Worm (Caenorhabditis elegans) whole organism, L1 larva: ENCODE data around the gene irk-2.

ENCODE experiments used
- C16A3.4 ChIP-seq: fragments of 150-350 bp; optimal IDR thresholded peaks from 2 replicates; lab custom pipeline; 2014; ENCODE audit warnings: missing biosample characterization, missing genetic modification characterization
- C34B4.2 ChIP-seq: sonication (generic microtip); optimal IDR thresholded peaks from 2 replicates; lab custom pipeline; 2017; ENCODE audit warnings: mild to moderate bottlenecking, missing genetic modification characterization, missing compliant biosample characterization
- F16B12.6 ChIP-seq: fragments of 150-350 bp; optimal IDR thresholded peaks from 2 replicates; lab custom pipeline; 2014; ENCODE audit warnings: missing biosample characterization, missing genetic modification characterization
- aha-1 ChIP-seq: fragments of 150-350 bp; optimal IDR thresholded peaks from 2 replicates; lab custom pipeline; 2014; ENCODE audit warnings: missing biosample characterization, missing genetic modification characterization
- ama-1 ChIP-seq: fragments of 150-350 bp; optimal IDR thresholded peaks from 2 replicates; lab custom pipeline; 2014
- ceh-8 ChIP-seq: fragments of 200-800 bp; sonication (Bioruptor generic); optimal IDR thresholded peaks from 2 replicates; lab custom pipeline; 2018; ENCODE audit warnings: mild to moderate bottlenecking, missing genetic modification characterization, moderate library complexity, missing compliant biosample characterization
- ceh-82 ChIP-seq, 3 experiments: fragments of 150-350 bp in 1 of 3; sonication (generic microtip) in 2 of 3; optimal IDR thresholded peaks; 2 replicates each; lab custom pipeline; 2014 to 2017; ENCODE audit warnings: missing biosample characterization in 3 of 3, missing genetic modification characterization in 3 of 3
- dpl-1 ChIP-seq, 3 experiments: fragments of 150-350 bp in 2 of 3; sonication (generic microtip) in 1 of 3; optimal IDR thresholded peaks; 2 replicates each; lab custom pipeline; 2014 to 2017; ENCODE audit warnings: missing biosample characterization in 3 of 3, missing genetic modification characterization in 3 of 3, missing genetic modification reagents in 3 of 3
- efl-1 ChIP-seq, 4 experiments: fragments of 150-350 bp; optimal IDR thresholded peaks in 3 of 4; peaks in 1 of 4; 1 replicate in 1 of 4; 2 replicates in 3 of 4; lab custom pipeline; 2014; ENCODE audit warnings: missing biosample characterization in 2 of 4, missing genetic modification characterization in 2 of 4, missing genetic modification reagents in 2 of 4
- egl-13 ChIP-seq: sonication (generic microtip); optimal IDR thresholded peaks from 2 replicates; lab custom pipeline; 2016; ENCODE audit warnings: missing genotype, missing genetic modification reagents, missing genetic modification characterization, missing compliant biosample characterization
- elt-2 ChIP-seq: sonication (generic microtip); optimal IDR thresholded peaks from 2 replicates; lab custom pipeline; 2016; ENCODE audit warnings: missing genetic modification characterization, mild to moderate bottlenecking, inconsistent platforms, missing compliant biosample characterization, missing genetic modification reagents
- elt-3 ChIP-seq, 6 experiments: fragments of 150-350 bp in 1 of 6; sonication (generic microtip); optimal IDR thresholded peaks; 2 replicates each; lab custom pipeline; 2017 to 2018; ENCODE audit warnings: missing biosample characterization in 6 of 6, missing genetic modification characterization in 6 of 6, inconsistent platforms in 1 of 6
- ets-5 ChIP-seq: fragments of 200-800 bp; sonication (Bioruptor generic); IDR thresholded peaks from 2 replicates; pipeline ENCODE4 v1.3.6; 2022; ENCODE audit warnings: missing genetic modification characterization, missing compliant biosample characterization
- fkh-10 ChIP-seq: sonication (generic microtip); optimal IDR thresholded peaks from 2 replicates; lab custom pipeline; 2017; ENCODE audit warnings: missing biosample characterization, missing genetic modification reagents, missing genetic modification characterization
- fkh-4 ChIP-seq: sonication (generic microtip); optimal IDR thresholded peaks from 2 replicates; lab custom pipeline; 2016; ENCODE audit warnings: missing compliant biosample characterization, missing genetic modification characterization, borderline replicate concordance
- fos-1 ChIP-seq: fragments of 150-350 bp; optimal IDR thresholded peaks from 2 replicates; lab custom pipeline; 2014; ENCODE audit warnings: missing biosample characterization, missing genetic modification characterization
- grh-1 ChIP-seq: fragments of 200-800 bp; sonication (Bioruptor generic); IDR thresholded peaks from 2 replicates; pipeline ENCODE4 v1.3.6; 2022; ENCODE audit warnings: missing genetic modification reagents, missing genetic modification characterization, missing compliant biosample characterization
- hlh-4 ChIP-seq: sonication (generic microtip); optimal IDR thresholded peaks from 2 replicates; lab custom pipeline; 2016; ENCODE audit warnings: mild to moderate bottlenecking, missing genetic modification characterization, missing compliant biosample characterization
- hpl-2 ChIP-seq: fragments of 150-350 bp; optimal IDR thresholded peaks from 2 replicates; lab custom pipeline; 2014; ENCODE audit warnings: missing biosample characterization, missing genetic modification reagents, missing genetic modification characterization
- lin-13 ChIP-seq: fragments of 150-350 bp; optimal IDR thresholded peaks from 2 replicates; lab custom pipeline; 2014; ENCODE audit warnings: missing biosample characterization, missing genetic modification reagents, missing genetic modification characterization
- lin-15B ChIP-seq: fragments of 150-350 bp; sonication (generic microtip); optimal IDR thresholded peaks from 3 replicates; lab custom pipeline; 2014; ENCODE audit warnings: missing biosample characterization, missing genetic modification characterization
- lin-35 ChIP-seq, 2 experiments: fragments of 150-350 bp; optimal IDR thresholded peaks; 2 replicates each; lab custom pipeline; 2014; ENCODE audit warnings: missing biosample characterization in 2 of 2, missing genetic modification characterization in 2 of 2, missing genetic modification reagents in 2 of 2
- mab-9 ChIP-seq: fragments of 200-800 bp; sonication (Bioruptor generic); IDR thresholded peaks from 2 replicates; pipeline ENCODE4 v1.3.6; 2022; ENCODE audit warnings: missing genetic modification reagents, missing genetic modification characterization, missing compliant biosample characterization
- nhr-11 ChIP-seq: fragments of 150-350 bp; optimal IDR thresholded peaks from 2 replicates; lab custom pipeline; 2014; ENCODE audit warnings: missing biosample characterization, missing genetic modification characterization
- nhr-19 ChIP-seq: fragments of 200-800 bp; sonication (Bioruptor generic); conservative IDR thresholded peaks from 2 replicates; pipeline ENCODE4 v1.3.6; 2022; ENCODE audit warnings: missing genetic modification characterization, missing compliant biosample characterization
- nhr-20 ChIP-seq: sonication (generic microtip); optimal IDR thresholded peaks from 2 replicates; lab custom pipeline; 2016; ENCODE audit warnings: mild to moderate bottlenecking, missing genetic modification characterization, missing compliant biosample characterization
- nhr-71 ChIP-seq: sonication (generic microtip); optimal IDR thresholded peaks from 2 replicates; lab custom pipeline; 2016; ENCODE audit warnings: mild to moderate bottlenecking, missing genetic modification characterization, moderate library complexity, missing compliant biosample characterization
- nhr-76 ChIP-seq: sonication (generic microtip); optimal IDR thresholded peaks from 2 replicates; lab custom pipeline; 2017; ENCODE audit warnings: missing biosample characterization, missing genetic modification characterization
- nhr-90 ChIP-seq: sonication (generic microtip); optimal IDR thresholded peaks from 2 replicates; lab custom pipeline; 2016; ENCODE audit warnings: mild to moderate bottlenecking, missing genetic modification characterization, missing compliant biosample characterization; ENCODE audit not compliant: poor library complexity
- pag-3 ChIP-seq: sonication (generic microtip); optimal IDR thresholded peaks from 2 replicates; lab custom pipeline; 2017; ENCODE audit warnings: missing genetic modification characterization, mild to moderate bottlenecking, missing compliant biosample characterization, antibody characterized with exemption, borderline replicate concordance; ENCODE audit not compliant: insufficient read depth
- rnt-1 ChIP-seq: sonication (generic microtip); optimal IDR thresholded peaks from 2 replicates; lab custom pipeline; 2016; ENCODE audit warnings: mild to moderate bottlenecking, missing genetic modification characterization, moderate library complexity, missing compliant biosample characterization
- snpc-4 ChIP-seq: fragments of 150-350 bp; optimal IDR thresholded peaks from 2 replicates; lab custom pipeline; 2014; ENCODE audit warnings: missing biosample characterization, missing genetic modification characterization
- snu-23 ChIP-seq: sonication (generic microtip); optimal IDR thresholded peaks from 2 replicates; lab custom pipeline; 2016; ENCODE audit warnings: missing genetic modification characterization, missing compliant biosample characterization
- tbx-2 ChIP-seq: sonication (generic microtip); optimal IDR thresholded peaks from 2 replicates; lab custom pipeline; 2016; ENCODE audit warnings: missing genetic modification characterization, missing compliant biosample characterization
- unc-130 ChIP-seq: fragments of 150-350 bp; optimal IDR thresholded peaks from 2 replicates; lab custom pipeline; 2017; ENCODE audit warnings: missing biosample characterization, missing genetic modification characterization, inconsistent platforms
- unc-30 ChIP-seq: sonication (generic microtip); optimal IDR thresholded peaks from 2 replicates; lab custom pipeline; 2017; ENCODE audit warnings: missing biosample characterization, missing genetic modification characterization
- unc-86 ChIP-seq: sonication (generic microtip); optimal IDR thresholded peaks from 2 replicates; lab custom pipeline; 2016; ENCODE audit warnings: missing genetic modification characterization, missing compliant biosample characterization
- unc-98 ChIP-seq: fragments of 200-800 bp; sonication (Bioruptor generic); IDR thresholded peaks from 2 replicates; pipeline ENCODE4 v1.3.6; 2022; ENCODE audit warnings: missing genetic modification characterization, missing compliant biosample characterization
- zip-4 ChIP-seq: fragments of 200-800 bp; sonication (Bioruptor generic); optimal IDR thresholded peaks from 2 replicates; lab custom pipeline; 2018; ENCODE audit warnings: mild to moderate bottlenecking, missing genetic modification characterization, moderate library complexity, missing compliant biosample characterization
- ztf-11 ChIP-seq, 2 experiments: sonication (generic microtip); optimal IDR thresholded peaks; 2 replicates each; lab custom pipeline; 2016 to 2017; ENCODE audit warnings: missing genetic modification characterization in 2 of 2, missing biosample characterization in 1 of 2, missing compliant biosample characterization in 1 of 2

irk-2 gene

ce11 chrX:759634-760033 is 45.3 kb upstream of the irk-2 start, which contains the start of gene aex-3:
Gene aex-3 (minus strand): TSS chrX:759734.
- TF ChIP-seq fos-1 (tag; lab: Kevin White, UChicago) (no peak), efl-1 (optimal IDR thresholded peaks at IDR 0.05; lab: Kevin White, UChicago) (no peak), efl-1 (GFP tag; optimal IDR thresholded peaks at IDR 0.05 in 1 of 2; lab: Kevin White, UChicago) (no peak), grh-1 (GFP tag; lab: Robert Waterston, UW) (no peak), lin-35 (GFP tag; optimal IDR thresholded peaks at IDR 0.05; lab: Kevin White, UChicago) (no peak), ztf-11 (tag; optimal IDR thresholded peaks at IDR 0.05; lab: Kevin White, UChicago) (no peak)
- TF ChIP-seq, all 84 proteins: peak for 0

ce11 chrX:748319-748718 is 34.0 kb upstream of the irk-2 start:
- TF ChIP-seq dpl-1 (GFP tag; optimal IDR thresholded peaks at IDR 0.05; lab: Kevin White, UChicago) (no peak), nhr-11 (tag; lab: Kevin White, UChicago) (no peak), unc-98 (GFP tag; lab: Robert Waterston, UW) (no peak)
- TF ChIP-seq, all 84 proteins: peak for 0

- TF ChIP-seq fos-1 (tag; lab: Kevin White, UChicago) (no peak), unc-86 (tag; lab: Kevin White, UChicago) (peak; percentile 63), nhr-71 (tag; lab: Kevin White, UChicago) (peak; percentile 27), rnt-1 (tag; lab: Kevin White, UChicago) (no peak)
Measured at ce11 chrX:736989-737388, 22.7 kb upstream of the irk-2 start.

- no peak for TF ChIP-seq dpl-1 (GFP tag; optimal IDR thresholded peaks at IDR 0.05; lab: Kevin White, UChicago)
- TF ChIP-seq efl-1 (optimal IDR thresholded peaks at IDR 0.05; lab: Kevin White, UChicago), result no peak
- peak in 1 of 2 experiments; percentile 43 for TF ChIP-seq efl-1 (GFP tag; optimal IDR thresholded peaks at IDR 0.05 in 1 of 2; lab: Kevin White, UChicago)
- TF ChIP-seq mab-9, result no peak
- no peak for TF ChIP-seq zip-4 (GFP tag; lab: Kevin White, UChicago)
- TF ChIP-seq, all 84 proteins: peak for 1
Measured at ce11 chrX:735572-735971, 21.3 kb upstream of the irk-2 start, which contains the start of gene npr-19. Gene npr-19 (minus strand): TSS chrX:735672.

- TF ChIP-seq aha-1 (tag; lab: Kevin White, UChicago) (no peak), hlh-4 (tag; lab: Kevin White, UChicago) (no peak), elt-3 (tag; optimal IDR thresholded peaks at IDR 0.05; lab: Kevin White, UChicago) (peak in 1 of 6 experiments; percentile 40), F16B12.6 (tag; lab: Kevin White, UChicago) (no peak)
Measured at ce11 chrX:729062-729461, 14.8 kb upstream of the irk-2 start.

- TF ChIP-seq lin-13 (GFP tag; lab: Kevin White, UChicago) (no peak), C16A3.4 (tag; lab: Kevin White, UChicago) (peak; percentile 22), aha-1 (tag; lab: Kevin White, UChicago) (no peak), hpl-2 (no peak), unc-130 (tag; lab: Kevin White, UChicago) (no peak), elt-2 (tag; lab: Kevin White, UChicago) (peak; percentile 11), ceh-82 (tag; optimal IDR thresholded peaks at IDR 0.05; lab: Kevin White, UChicago) (peak in 2 of 3 experiments; percentile 8 to 58), C34B4.2 (no peak), ets-5 (GFP tag; lab: Robert Waterston, UW) (no peak), fkh-10 (GFP tag; lab: Kevin White, UChicago) (no peak), ceh-8 (peak; percentile 13), ama-1 (no peak), grh-1 (GFP tag; lab: Robert Waterston, UW) (peak; percentile 49; the same call in 1 of the 2 replicates), nhr-19 (peak; percentile 61), nhr-76 (tag; lab: Kevin White, UChicago) (no peak), snu-23 (GFP tag; lab: Kevin White, UChicago) (peak; percentile 82), egl-13 (tag; lab: Kevin White, UChicago) (no peak), efl-1 (optimal IDR thresholded peaks at IDR 0.05; lab: Kevin White, UChicago) (peak; percentile 41 to 50), efl-1 (GFP tag; optimal IDR thresholded peaks at IDR 0.05 in 1 of 2; lab: Kevin White, UChicago) (peak in 1 of 2 experiments; percentile 89), unc-30 (tag; lab: Kevin White, UChicago) (no peak), fkh-4 (no peak), lin-15B (no peak), pag-3 (tag; lab: Kevin White, UChicago) (no peak), tbx-2 (tag; lab: Kevin White, UChicago) (peak; percentile 66), snpc-4 (tag; lab: Kevin White, UChicago) (peak; percentile 29), ztf-11 (tag; optimal IDR thresholded peaks at IDR 0.05; lab: Kevin White, UChicago) (no peak), nhr-20 (tag; lab: Kevin White, UChicago) (peak; percentile 70), nhr-90 (tag; lab: Kevin White, UChicago) (peak; percentile 76)
Measured at ce11 chrX:727737-728136, 13.4 kb upstream of the irk-2 start.
